Worm (Caenorhabditis elegans) whole organism, late embryonic: ENCODE data around the gene dhhc-10.

Experiments
- C08G9.2 ChIP-seq: sonication (generic microtip); optimal IDR thresholded peaks from 2 replicates; lab custom pipeline; 2016; ENCODE audit warnings: mild to moderate bottlenecking, missing genetic modification characterization, moderate library complexity, missing compliant biosample characterization
- K02D7.2 ChIP-seq: sonication (generic microtip); optimal IDR thresholded peaks from 2 replicates; lab custom pipeline; 2017; ENCODE audit warnings: mild to moderate bottlenecking, missing genetic modification characterization, missing compliant biosample characterization
- K09A11.1 ChIP-seq: sonication (generic microtip); optimal IDR thresholded peaks from 2 replicates; lab custom pipeline; 2017; ENCODE audit warnings: antibody characterized with exemption, mild to moderate bottlenecking, missing genetic modification characterization, missing compliant biosample characterization; ENCODE audit not compliant: insufficient read depth
- Y22D7AL.16 ChIP-seq: sonication (generic microtip); optimal IDR thresholded peaks from 2 replicates; lab custom pipeline; 2016; ENCODE audit warnings: missing genetic modification characterization, missing compliant biosample characterization
- ceh-18 ChIP-seq: sonication (generic microtip); optimal IDR thresholded peaks from 2 replicates; lab custom pipeline; 2016; ENCODE audit warnings: missing genetic modification characterization, missing compliant biosample characterization
- ceh-31 ChIP-seq: sonication (generic microtip); optimal IDR thresholded peaks from 2 replicates; lab custom pipeline; 2016; ENCODE audit warnings: missing genetic modification characterization, missing compliant biosample characterization
- ceh-45 ChIP-seq: fragments of 200-800 bp; sonication (Bioruptor generic); IDR thresholded peaks from 2 replicates; pipeline ENCODE4 v1.3.6; 2022; ENCODE audit warnings: missing genetic modification reagents, missing genetic modification characterization, missing compliant biosample characterization
- ceh-48 ChIP-seq: sonication (generic microtip); optimal IDR thresholded peaks from 2 replicates; lab custom pipeline; 2016; ENCODE audit warnings: missing genetic modification characterization, inconsistent platforms, missing compliant biosample characterization
- ceh-6 ChIP-seq: fragments of 200-800 bp; sonication (Bioruptor generic); optimal IDR thresholded peaks from 2 replicates; lab custom pipeline; 2018; ENCODE audit warnings: mild to moderate bottlenecking, missing genetic modification characterization, missing compliant biosample characterization
- elt-2 ChIP-seq: sonication (generic microtip); optimal IDR thresholded peaks from 2 replicates; lab custom pipeline; 2016; ENCODE audit warnings: missing genetic modification reagents, missing genetic modification characterization, missing compliant biosample characterization
- elt-4 ChIP-seq: sonication (generic microtip); optimal IDR thresholded peaks from 2 replicates; lab custom pipeline; 2016; ENCODE audit warnings: missing genetic modification characterization, missing compliant biosample characterization
- fax-1 ChIP-seq: sonication (generic microtip); optimal IDR thresholded peaks from 2 replicates; lab custom pipeline; 2016; ENCODE audit warnings: missing genotype, missing genetic modification characterization, missing compliant biosample characterization
- fkh-10 ChIP-seq: fragments of 150-350 bp; optimal IDR thresholded peaks from 2 replicates; lab custom pipeline; 2014; ENCODE audit warnings: missing biosample characterization, missing genetic modification reagents, missing genetic modification characterization
- gmeb-2 ChIP-seq: sonication (generic microtip); optimal IDR thresholded peaks from 2 replicates; lab custom pipeline; 2016; ENCODE audit warnings: missing genetic modification characterization, inconsistent platforms, missing compliant biosample characterization
- hlh-15 ChIP-seq: sonication (generic microtip); optimal IDR thresholded peaks from 2 replicates; lab custom pipeline; 2016; ENCODE audit warnings: missing genetic modification characterization, missing compliant biosample characterization
- hlh-6 ChIP-seq: sonication (generic microtip); optimal IDR thresholded peaks from 2 replicates; lab custom pipeline; 2016; ENCODE audit warnings: missing genotype, missing genetic modification characterization, missing compliant biosample characterization
- hlh-8 ChIP-seq: sonication (generic microtip); optimal IDR thresholded peaks from 2 replicates; lab custom pipeline; 2016; ENCODE audit warnings: missing genotype, missing genetic modification characterization, missing compliant biosample characterization
- lim-6 ChIP-seq: sonication (generic microtip); optimal IDR thresholded peaks from 2 replicates; lab custom pipeline; 2016; ENCODE audit warnings: missing genetic modification characterization, missing compliant biosample characterization
- lin-11 ChIP-seq: fragments of 200-800 bp; sonication (Bioruptor generic); optimal IDR thresholded peaks from 2 replicates; lab custom pipeline; 2018; ENCODE audit warnings: mild to moderate bottlenecking, missing genetic modification characterization, missing compliant biosample characterization
- madf-2 ChIP-seq: sonication (generic microtip); optimal IDR thresholded peaks from 2 replicates; lab custom pipeline; 2017; ENCODE audit warnings: missing genetic modification characterization, missing compliant biosample characterization
- mec-3 ChIP-seq: sonication (generic microtip); optimal IDR thresholded peaks from 2 replicates; lab custom pipeline; 2016; ENCODE audit warnings: borderline replicate concordance, missing genetic modification characterization, missing compliant biosample characterization
- nfya-1 ChIP-seq: sonication (generic microtip); optimal IDR thresholded peaks from 2 replicates; lab custom pipeline; 2017; ENCODE audit warnings: missing genetic modification characterization, mild to moderate bottlenecking, missing compliant biosample characterization, antibody characterized with exemption, moderate library complexity
- nhr-11 ChIP-seq: fragments of 150-350 bp; optimal IDR thresholded peaks from 2 replicates; lab custom pipeline; 2014; ENCODE audit warnings: missing biosample characterization, missing genetic modification characterization
- nhr-232 ChIP-seq: sonication (generic microtip); optimal IDR thresholded peaks from 2 replicates; lab custom pipeline; 2016; ENCODE audit warnings: missing genetic modification characterization, missing compliant biosample characterization
- pax-1 ChIP-seq: fragments of 150-350 bp; optimal IDR thresholded peaks from 2 replicates; lab custom pipeline; 2014; ENCODE audit warnings: missing biosample characterization, missing genetic modification characterization
- pqm-1 ChIP-seq: sonication (generic microtip); optimal IDR thresholded peaks from 2 replicates; lab custom pipeline; 2016; ENCODE audit warnings: missing genetic modification characterization, missing compliant biosample characterization
- pros-1 ChIP-seq: fragments of 150-350 bp; optimal IDR thresholded peaks from 2 replicates; lab custom pipeline; 2014; ENCODE audit warnings: missing biosample characterization, missing genetic modification reagents, missing genetic modification characterization
- sdc-2 ChIP-seq: sonication (generic microtip); optimal IDR thresholded peaks from 2 replicates; lab custom pipeline; 2016; ENCODE audit warnings: missing genotype, missing genetic modification characterization, missing compliant biosample characterization
- sox-2 ChIP-seq: fragments of 200-800 bp; sonication (Bioruptor generic); IDR thresholded peaks from 2 replicates; pipeline ENCODE4 v1.3.6; 2022; ENCODE audit warnings: missing genetic modification reagents, missing genetic modification characterization, missing compliant biosample characterization
- sox-4 ChIP-seq: sonication (generic microtip); optimal IDR thresholded peaks from 2 replicates; lab custom pipeline; 2017; ENCODE audit warnings: mild to moderate bottlenecking, missing genetic modification characterization, inconsistent platforms, missing compliant biosample characterization
- syd-9 ChIP-seq: sonication (generic microtip); optimal IDR thresholded peaks from 2 replicates; lab custom pipeline; 2016; ENCODE audit warnings: mild to moderate bottlenecking, missing genetic modification characterization, moderate library complexity, missing compliant biosample characterization
- tbx-2 ChIP-seq: sonication (generic microtip); optimal IDR thresholded peaks from 2 replicates; lab custom pipeline; 2016; ENCODE audit warnings: missing genetic modification characterization, missing compliant biosample characterization
- tbx-7 ChIP-seq: sonication (generic microtip); optimal IDR thresholded peaks from 2 replicates; lab custom pipeline; 2016; ENCODE audit warnings: missing genotype, missing genetic modification characterization, missing compliant biosample characterization
- unc-3 ChIP-seq, 2 experiments: fragments of 200-800 bp in 1 of 2; sonication (Bioruptor generic) in 1 of 2; sonication (generic microtip) in 1 of 2; conservative IDR thresholded peaks in 1 of 2; optimal IDR thresholded peaks in 1 of 2; 2 replicates each; pipeline versions ENCODE4 v1.3.6 to Lab custom; 2016 to 2022; ENCODE audit warnings: missing compliant biosample characterization in 2 of 2, missing genetic modification characterization in 2 of 2, missing genetic modification reagents in 1 of 2
- unc-42 ChIP-seq: sonication (generic microtip); optimal IDR thresholded peaks from 2 replicates; lab custom pipeline; 2016; ENCODE audit warnings: missing genotype, missing genetic modification characterization, missing compliant biosample characterization
- zip-5 ChIP-seq: sonication (generic microtip); optimal IDR thresholded peaks from 2 replicates; lab custom pipeline; 2016; ENCODE audit warnings: missing genetic modification characterization, missing compliant biosample characterization

dhhc-10 gene

DNA sequence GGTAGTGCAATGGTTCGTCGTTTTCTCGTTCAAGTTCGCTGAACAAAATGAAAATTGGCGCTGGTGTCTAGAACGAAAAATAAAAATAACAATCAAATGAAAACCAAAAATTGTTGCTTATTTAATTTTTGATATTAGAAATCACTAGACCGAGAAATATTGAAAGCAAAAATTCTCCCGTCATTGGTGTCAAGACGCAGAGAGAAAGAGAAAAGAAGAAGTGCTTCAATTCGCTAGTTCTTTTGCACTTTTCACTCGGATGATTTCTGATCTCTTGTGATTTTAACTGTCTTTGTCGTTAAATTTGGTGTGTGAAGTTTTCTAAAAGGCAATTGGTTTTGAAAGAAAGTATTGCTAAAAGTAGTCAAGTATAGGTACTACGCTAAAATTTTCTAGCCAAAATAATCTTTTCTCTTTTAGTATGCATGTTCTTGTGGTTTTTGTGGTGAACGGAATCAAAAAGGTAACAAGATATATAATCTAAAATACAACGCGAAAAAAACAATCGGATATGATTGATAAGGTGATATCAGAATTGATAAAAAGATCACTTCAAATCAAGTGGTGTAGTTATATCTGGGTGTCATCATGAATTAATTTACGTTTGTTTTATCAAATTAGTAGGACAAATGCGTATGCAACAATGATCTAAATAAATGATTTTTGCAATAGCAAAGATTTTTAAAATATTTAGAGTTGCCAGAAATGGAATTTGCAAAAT lies 43.9 kb upstream of the dhhc-10 start:
- TF ChIP-seq nhr-11: no peak
- no peak for TF ChIP-seq tbx-7 (tag; lab: Kevin White, UChicago)

DNA sequence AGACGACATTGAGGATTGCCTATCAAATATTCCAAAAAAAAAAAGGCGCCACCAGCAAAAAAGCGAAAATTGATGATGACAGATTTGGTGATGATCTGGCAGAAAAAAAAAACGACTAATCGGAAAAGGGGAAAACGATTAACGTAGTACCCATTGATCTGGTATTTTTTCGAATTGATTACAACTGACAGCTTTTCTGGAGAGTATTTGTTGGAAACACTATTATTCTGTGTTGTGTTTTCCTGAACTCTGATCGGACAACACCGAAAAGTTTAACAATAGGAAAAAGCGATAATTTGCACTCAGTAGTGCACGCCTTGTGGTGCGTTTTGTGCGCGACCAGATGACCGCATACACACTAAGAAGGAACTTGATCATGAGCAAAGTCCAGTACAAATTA lies 42.3 kb upstream of the dhhc-10 start:
- no peak for TF ChIP-seq nfya-1 (tag; lab: Kevin White, UChicago)
- no peak for TF ChIP-seq hlh-8

DNA sequence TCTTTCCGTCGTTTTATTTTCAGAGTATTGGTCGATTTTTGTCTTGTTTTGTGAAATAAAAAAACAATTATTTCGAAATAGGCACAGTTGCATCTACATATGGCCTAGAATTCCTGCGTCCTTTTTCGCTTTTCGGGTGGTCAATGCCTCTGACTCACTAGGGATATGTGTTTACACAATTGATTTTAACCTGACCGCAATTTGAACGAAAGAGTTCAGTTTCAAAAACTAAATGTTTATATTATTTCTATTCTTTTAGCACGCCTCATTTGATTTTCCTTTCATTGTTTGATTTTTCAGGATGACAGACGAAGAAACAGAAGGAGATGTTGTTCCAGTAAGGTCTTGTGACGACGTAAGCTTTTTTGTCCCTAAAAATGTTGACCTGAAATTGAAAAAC lies 39.2 kb upstream of the dhhc-10 start, which contains the start of gene mfsd-12:
mfsd-12 (plus strand) TSS at position 301 of the 400 bp plus-strand sequence.
- no peak for TF ChIP-seq ceh-6 (GFP tag; lab: Kevin White, UChicago)
- no peak for TF ChIP-seq lim-6 (tag; lab: Kevin White, UChicago)
- TF ChIP-seq sox-2: no peak
- no peak for TF ChIP-seq lin-11 (tag; lab: Kevin White, UChicago)
- TF ChIP-seq elt-4 (tag; lab: Kevin White, UChicago): no peak
- TF ChIP-seq hlh-8: no peak
- TF ChIP-seq nhr-232 (tag; lab: Kevin White, UChicago): no peak
- no peak for TF ChIP-seq gmeb-2 (tag; lab: Kevin White, UChicago)
- no peak for TF ChIP-seq sdc-2 (tag; lab: Kevin White, UChicago)
- no peak for TF ChIP-seq Y22D7AL.16
- TF ChIP-seq sox-4 (tag; lab: Kevin White, UChicago): no peak
- TF ChIP-seq K02D7.2 (tag; lab: Kevin White, UChicago): no peak
- TF ChIP-seq pax-1 (tag; lab: Kevin White, UChicago): no peak
- TF ChIP-seq ceh-48: no peak
- no peak for TF ChIP-seq zip-5 (tag; lab: Kevin White, UChicago)
- no peak for TF ChIP-seq hlh-6 (tag; lab: Kevin White, UChicago)
- TF ChIP-seq nhr-11: no peak
- TF ChIP-seq unc-3 (GFP tag; conservative IDR thresholded peaks at IDR 0.05; lab: Robert Waterston, UW): no peak
- TF ChIP-seq unc-3 (tag; optimal IDR thresholded peaks at IDR 0.05; lab: Kevin White, UChicago): no peak
- TF ChIP-seq, all 69 proteins: peak for 0

ce11 chrX:4671837-4672236 lies 35.1 kb upstream of the dhhc-10 start:
- no peak for TF ChIP-seq ceh-18 (tag; lab: Kevin White, UChicago)
- no peak for TF ChIP-seq tbx-7 (tag; lab: Kevin White, UChicago)
- TF ChIP-seq K09A11.1 (tag; lab: Kevin White, UChicago): no peak
- no peak for TF ChIP-seq fkh-10 (GFP tag; lab: Kevin White, UChicago)
- no peak for TF ChIP-seq pqm-1 (tag; lab: Kevin White, UChicago)
- no peak for TF ChIP-seq hlh-15
- TF ChIP-seq madf-2 (tag; lab: Kevin White, UChicago): no peak
- TF ChIP-seq C08G9.2 (tag; lab: Kevin White, UChicago): no peak
- TF ChIP-seq fax-1 (tag; lab: Kevin White, UChicago): no peak
- no peak for TF ChIP-seq mec-3
- TF ChIP-seq ceh-45 (GFP tag; lab: Robert Waterston, UW): no peak
- TF ChIP-seq syd-9 (tag; lab: Kevin White, UChicago): no peak
- TF ChIP-seq ceh-6 (GFP tag; lab: Kevin White, UChicago): no peak
- TF ChIP-seq ceh-31 (tag; lab: Kevin White, UChicago): no peak
- TF ChIP-seq, all 69 proteins: peak for 0

DNA sequence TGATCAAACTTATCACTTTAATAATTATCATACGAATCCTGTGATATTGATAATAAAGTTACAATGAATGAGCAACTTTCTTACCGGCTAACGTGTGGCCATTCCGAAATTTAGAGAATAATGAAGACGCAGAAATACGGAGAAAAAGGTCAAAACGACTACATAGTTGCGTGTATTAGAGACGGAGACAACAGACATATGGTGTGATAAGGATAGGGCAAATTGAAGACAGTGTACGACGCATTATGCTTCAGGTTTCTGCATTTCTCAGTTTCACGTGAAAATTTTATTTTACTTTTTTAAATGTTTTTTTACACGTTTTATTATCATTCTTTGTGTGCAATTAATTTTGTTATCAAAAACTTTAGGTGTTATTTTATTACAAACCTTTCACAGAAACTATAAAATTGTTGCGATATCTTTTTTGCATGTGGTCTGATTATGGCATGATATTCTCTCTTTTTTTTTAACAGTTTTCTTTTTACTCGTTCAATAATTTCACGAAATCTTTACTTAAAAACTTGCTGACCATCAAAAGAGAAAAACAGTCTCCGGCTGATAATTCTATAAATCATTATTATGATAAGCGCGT lies 33.7 kb upstream of the dhhc-10 start, which contains the start of gene tmem-135:
tmem-135 (plus strand) TSS at position 542 of the 592 bp plus-strand sequence.
- TF ChIP-seq tbx-2 (tag; lab: Kevin White, UChicago) (no peak), pros-1 (tag; lab: Kevin White, UChicago) (no peak), ceh-6 (GFP tag; lab: Kevin White, UChicago) (no peak), unc-42 (tag; lab: Kevin White, UChicago) (no peak), elt-2 (tag; lab: Kevin White, UChicago) (peak; percentile 44)
